Worm (Caenorhabditis elegans) whole organism, mixed stage, embryonic: ENCODE measurements around the gene C25E10.4.

Experiments
- ceh-39 ChIP-seq: fragments of 150-350 bp; optimal IDR thresholded peaks from 2 replicates; lab custom pipeline; 2014; ENCODE audit warnings: missing biosample characterization, missing genetic modification characterization
- elt-1 ChIP-seq: sonication (generic microtip); optimal IDR thresholded peaks from 2 replicates; lab custom pipeline; 2017; ENCODE audit warnings: missing genetic modification characterization, mild to moderate bottlenecking, missing compliant biosample characterization, antibody characterized with exemption, moderate library complexity, borderline replicate concordance; ENCODE audit not compliant: insufficient read depth
- elt-3 ChIP-seq: fragments of 150-350 bp; optimal IDR thresholded peaks from 2 replicates; lab custom pipeline; 2014; ENCODE audit warnings: missing biosample characterization, missing genetic modification characterization
- flh-1 ChIP-seq: fragments of 200-800 bp; sonication (Bioruptor generic); optimal IDR thresholded peaks from 2 replicates; lab custom pipeline; 2018; ENCODE audit warnings: mild to moderate bottlenecking, missing genetic modification characterization, moderate library complexity, missing compliant biosample characterization
- lsy-2 ChIP-seq: fragments of 150-350 bp; optimal IDR thresholded peaks from 2 replicates; lab custom pipeline; 2014; ENCODE audit warnings: missing biosample characterization, missing genetic modification characterization
- nhr-237 ChIP-seq: fragments of 150-350 bp; optimal IDR thresholded peaks from 2 replicates; lab custom pipeline; 2014; ENCODE audit warnings: missing biosample characterization, missing genetic modification characterization
- nhr-28 ChIP-seq: fragments of 150-350 bp; optimal IDR thresholded peaks from 2 replicates; lab custom pipeline; 2014; ENCODE audit warnings: missing biosample characterization, missing genetic modification characterization
- pha-4 ChIP-seq: fragments of 150-350 bp; optimal IDR thresholded peaks from 2 replicates; lab custom pipeline; 2018; ENCODE audit warnings: missing biosample characterization, missing genetic modification reagents, missing genetic modification characterization
- sptf-1 ChIP-seq: sonication (generic microtip); optimal IDR thresholded peaks from 2 replicates; lab custom pipeline; 2017; ENCODE audit warnings: mild to moderate bottlenecking, missing genetic modification characterization, moderate library complexity, missing compliant biosample characterization
- unc-120 ChIP-seq: sonication (generic microtip); optimal IDR thresholded peaks from 2 replicates; lab custom pipeline; 2017; ENCODE audit warnings: missing genetic modification characterization, missing compliant biosample characterization; ENCODE audit not compliant: poor library complexity, severe bottlenecking
- unc-39 ChIP-seq: fragments of 150-350 bp; optimal IDR thresholded peaks from 2 replicates; lab custom pipeline; 2014; ENCODE audit warnings: missing biosample characterization, missing genetic modification characterization
- unc-62 ChIP-seq: fragments of 150-350 bp; optimal IDR thresholded peaks from 2 replicates; lab custom pipeline; 2014; ENCODE audit warnings: missing biosample characterization, missing genetic modification reagents, missing genetic modification characterization
- ztf-11 ChIP-seq: fragments of 150-350 bp; optimal IDR thresholded peaks from 2 replicates; lab custom pipeline; 2014; ENCODE audit warnings: missing biosample characterization, missing genetic modification characterization

- TF ChIP-seq elt-3 (tag; lab: Kevin White, UChicago), result no peak
- TF ChIP-seq unc-120 (tag; lab: Kevin White, UChicago), result no peak
- TF ChIP-seq elt-1 (tag; lab: Kevin White, UChicago), result no peak
- no peak for TF ChIP-seq unc-39 (tag; lab: Kevin White, UChicago)
- no peak for TF ChIP-seq pha-4 (tag; lab: Kevin White, UChicago)
- TF ChIP-seq ztf-11 (tag; lab: Kevin White, UChicago), result no peak
- TF ChIP-seq lsy-2 (tag; lab: Kevin White, UChicago), result no peak
- no peak for TF ChIP-seq nhr-237 (tag; lab: Kevin White, UChicago)
- no peak for TF ChIP-seq flh-1 (GFP tag; lab: Kevin White, UChicago)
- no peak for TF ChIP-seq sptf-1 (tag; lab: Kevin White, UChicago)
- TF ChIP-seq ceh-39 (tag; lab: Kevin White, UChicago), result no peak
- no peak for TF ChIP-seq nhr-28 (tag; lab: Kevin White, UChicago)
- TF ChIP-seq unc-62 (GFP tag; lab: Kevin White, UChicago), result no peak
These were observed 8.7 kb upstream of the C25E10.4 start, which contains the start of gene bus-1 for ce11 chrV:9024713-9025112.
